Fruit fly (Drosophila melanogaster) whole organism, embryonic: ENCODE measurements around the gene CG12728.

Experiments
- Ada2b ChIP-seq: fragments of 200-800 bp; sonication (Bioruptor generic); IDR thresholded peaks from 2 replicates; pipeline ENCODE4 v1.3.6; 2022; ENCODE audit warnings: missing biosample characterization, missing genetic modification characterization
- Atf6 ChIP-seq: fragments of 200-800 bp; sonication (Bioruptor generic); IDR thresholded peaks from 2 replicates; pipeline ENCODE4 v1.3.6; 2022; ENCODE audit warnings: missing biosample characterization, missing genetic modification characterization
- B-H2 ChIP-seq: fragments of 200-800 bp; sonication (Bioruptor generic); optimal IDR thresholded peaks from 2 replicates; lab custom pipeline; 2018; ENCODE audit warnings: missing biosample characterization, mild to moderate bottlenecking, missing genetic modification characterization
- Bteb2 ChIP-seq: fragments of 200-800 bp; sonication (Bioruptor generic); optimal IDR thresholded peaks from 2 replicates; lab custom pipeline; 2016; ENCODE audit warnings: missing biosample characterization, missing genetic modification characterization
- CG11085 ChIP-seq: fragments of 200-800 bp; sonication (Bioruptor generic); IDR thresholded peaks from 2 replicates; pipeline ENCODE4 v1.3.6; 2022; ENCODE audit warnings: missing biosample characterization, missing genetic modification characterization
- CG13775 ChIP-seq: fragments of 200-800 bp; sonication (Bioruptor generic); optimal IDR thresholded peaks from 3 replicates; lab custom pipeline; 2017; ENCODE audit warnings: missing biosample characterization, mild to moderate bottlenecking, missing genetic modification characterization
- CG13894 ChIP-seq: fragments of 200-800 bp; sonication (Bioruptor generic); optimal IDR thresholded peaks from 3 replicates; lab custom pipeline; 2018; ENCODE audit warnings: missing biosample characterization, mild to moderate bottlenecking, missing genetic modification characterization, moderate library complexity
- CG15269 ChIP-seq: fragments of 200-800 bp; sonication (Bioruptor generic); optimal IDR thresholded peaks from 2 replicates; lab custom pipeline; 2018; ENCODE audit warnings: missing biosample characterization, mild to moderate bottlenecking, missing genetic modification characterization, moderate library complexity
- CG15514 ChIP-seq: fragments of 200-800 bp; sonication (Bioruptor generic); optimal IDR thresholded peaks from 3 replicates; lab custom pipeline; 2017; ENCODE audit warnings: missing biosample characterization, missing genetic modification characterization, mild to moderate bottlenecking, moderate library complexity, missing genetic modification reagents
- CG16863 ChIP-seq: fragments of 200-800 bp; sonication (Bioruptor generic); optimal IDR thresholded peaks from 3 replicates; lab custom pipeline; 2016; ENCODE audit warnings: missing biosample characterization, missing genetic modification characterization
- CG2129 ChIP-seq: fragments of 200-800 bp; sonication (Bioruptor generic); IDR thresholded peaks from 2 replicates; pipeline ENCODE4 v1.3.6; 2022; ENCODE audit warnings: missing biosample characterization, missing genetic modification characterization; ENCODE audit not compliant: partially characterized antibody
- CG31365 ChIP-seq: fragments of 200-800 bp; sonication (Bioruptor generic); optimal IDR thresholded peaks from 2 replicates; lab custom pipeline; 2018; ENCODE audit warnings: missing biosample characterization, mild to moderate bottlenecking, missing genetic modification characterization
- CG3281 ChIP-seq: fragments of 200-800 bp; sonication (Bioruptor generic); optimal IDR thresholded peaks from 3 replicates; lab custom pipeline; 2017; ENCODE audit warnings: missing biosample characterization, mild to moderate bottlenecking, missing genetic modification characterization
- CG34376 ChIP-seq: fragments of 200-800 bp; sonication (Bioruptor generic); optimal IDR thresholded peaks from 2 replicates; lab custom pipeline; 2018; ENCODE audit warnings: missing biosample characterization, mild to moderate bottlenecking, missing genetic modification characterization
- CG43689 ChIP-seq: fragments of 200-800 bp; sonication (Bioruptor generic); IDR thresholded peaks from 2 replicates; pipeline ENCODE4 v1.3.6; 2022; ENCODE audit warnings: missing biosample characterization, missing genetic modification characterization
- CG4424 ChIP-seq: fragments of 200-800 bp; sonication (Bioruptor generic); optimal IDR thresholded peaks from 3 replicates; lab custom pipeline; 2016; ENCODE audit warnings: missing biosample characterization, missing genetic modification characterization
- CG4730 ChIP-seq: fragments of 200-800 bp; sonication (Bioruptor generic); IDR thresholded peaks from 2 replicates; pipeline ENCODE4 v1.3.6; 2022; ENCODE audit warnings: missing biosample characterization, missing genetic modification characterization
- CG7357 ChIP-seq: fragments of 200-800 bp; sonication (Bioruptor generic); IDR thresholded peaks from 3 replicates; pipeline ENCODE4 v1.3.6; 2022; ENCODE audit warnings: missing biosample characterization, missing genetic modification characterization
- CG7963 ChIP-seq: fragments of 200-800 bp; sonication (Bioruptor generic); IDR thresholded peaks from 3 replicates; pipeline ENCODE4 v1.3.6; 2022; ENCODE audit warnings: missing biosample characterization, missing genetic modification characterization; ENCODE audit not compliant: partially characterized antibody
- CG9437 ChIP-seq: fragments of 200-800 bp; sonication (Bioruptor generic); optimal IDR thresholded peaks from 2 replicates; lab custom pipeline; 2018; ENCODE audit warnings: missing biosample characterization, mild to moderate bottlenecking, missing genetic modification characterization
- Doc2 ChIP-seq: fragments of 200-800 bp; sonication (Bioruptor generic); IDR thresholded peaks from 2 replicates; pipeline ENCODE4 v1.3.6; 2022; ENCODE audit warnings: missing biosample characterization, missing genetic modification characterization
- Ets65A ChIP-seq: fragments of 200-800 bp; sonication (Bioruptor generic); peaks from one replicate; lab custom pipeline; 2016; ENCODE audit warnings: missing biosample characterization, missing genetic modification characterization
- Fer3 ChIP-seq: fragments of 200-800 bp; sonication (Bioruptor generic); optimal IDR thresholded peaks from 2 replicates; lab custom pipeline; 2018; ENCODE audit warnings: missing biosample characterization, mild to moderate bottlenecking, missing genetic modification characterization, moderate library complexity
- Hsf ChIP-seq: fragments of 200-800 bp; sonication (Bioruptor generic); optimal IDR thresholded peaks from 3 replicates; lab custom pipeline; 2016; ENCODE audit warnings: missing biosample characterization, missing genetic modification characterization
- MESR4 ChIP-seq: fragments of 200-800 bp; sonication (Bioruptor generic); optimal IDR thresholded peaks from 2 replicates; lab custom pipeline; 2018; ENCODE audit warnings: missing biosample characterization, mild to moderate bottlenecking, missing genetic modification characterization, moderate library complexity
- Med ChIP-seq: fragments of 200-800 bp; sonication (Bioruptor generic); peaks from one replicate; lab custom pipeline; 2016; ENCODE audit warnings: missing biosample characterization, missing genetic modification characterization, mild to moderate bottlenecking, inconsistent platforms, moderate library complexity
- Myb ChIP-seq: fragments of 200-800 bp; sonication (Bioruptor generic); optimal IDR thresholded peaks from 2 replicates; lab custom pipeline; 2016; ENCODE audit warnings: missing biosample characterization, missing genetic modification characterization
- Oaz ChIP-seq: fragments of 200-800 bp; sonication (Bioruptor generic); IDR thresholded peaks from 2 replicates; pipeline ENCODE4 v1.3.6; 2022; ENCODE audit warnings: missing biosample characterization, missing genetic modification characterization
- Optix ChIP-seq: fragments of 200-800 bp; sonication (Bioruptor generic); IDR thresholded peaks from 3 replicates; pipeline ENCODE4 v1.3.6; 2022; ENCODE audit warnings: missing biosample characterization, missing genetic modification characterization
- Side ChIP-seq: fragments of 200-800 bp; sonication (Bioruptor generic); optimal IDR thresholded peaks from 2 replicates; lab custom pipeline; 2016; ENCODE audit warnings: missing biosample characterization, missing genetic modification characterization
- Vsx1 ChIP-seq: fragments of 200-800 bp; sonication (Bioruptor generic); optimal IDR thresholded peaks from 2 replicates; lab custom pipeline; 2017; ENCODE audit warnings: missing biosample characterization, mild to moderate bottlenecking, missing genetic modification characterization, missing genetic modification reagents
- ase ChIP-seq: fragments of 200-800 bp; sonication (Bioruptor generic); IDR thresholded peaks from 3 replicates; pipeline ENCODE4 v1.3.6; 2022; ENCODE audit warnings: missing biosample characterization, missing genetic modification characterization
- ems ChIP-seq: fragments of 200-800 bp; sonication (Bioruptor generic); optimal IDR thresholded peaks from 3 replicates; lab custom pipeline; 2016; ENCODE audit warnings: missing biosample characterization, missing genetic modification characterization
- esg ChIP-seq: fragments of 200-800 bp; sonication (Bioruptor generic); conservative IDR thresholded peaks from 2 replicates; pipeline ENCODE4 v1.3.6; 2022; ENCODE audit warnings: missing biosample characterization, missing genetic modification characterization
- exex ChIP-seq: fragments of 200-800 bp; sonication (Bioruptor generic); optimal IDR thresholded peaks from 4 replicates; lab custom pipeline; 2018; ENCODE audit warnings: missing biosample characterization, mild to moderate bottlenecking, missing genetic modification characterization, moderate library complexity
- gcm ChIP-seq: fragments of 200-800 bp; sonication (Bioruptor generic); optimal IDR thresholded peaks from 2 replicates; lab custom pipeline; 2019; ENCODE audit warnings: missing biosample characterization, mild to moderate bottlenecking, missing genetic modification characterization, moderate library complexity
- gem ChIP-seq: fragments of 200-800 bp; sonication (Bioruptor generic); optimal IDR thresholded peaks from 2 replicates; lab custom pipeline; 2019; ENCODE audit warnings: missing biosample characterization, mild to moderate bottlenecking, missing genetic modification characterization, moderate library complexity
- hth ChIP-seq: fragments of >200 bp; optimal IDR thresholded peaks from 2 replicates; lab custom pipeline; 2017; ENCODE audit warnings: inconsistent platforms
- klu ChIP-seq: fragments of 200-800 bp; sonication (Bioruptor generic); IDR thresholded peaks from 2 replicates; pipeline ENCODE4 v1.3.6; 2022; ENCODE audit warnings: missing biosample characterization, missing genetic modification characterization
- kni ChIP-seq: fragments of 200-800 bp; sonication (Bioruptor generic); optimal IDR thresholded peaks from 3 replicates; lab custom pipeline; 2017; ENCODE audit warnings: mild to moderate bottlenecking, missing biosample characterization, missing genetic modification reagents, missing genetic modification characterization
- pfk ChIP-seq: fragments of 200-800 bp; sonication (Bioruptor generic); optimal IDR thresholded peaks from 2 replicates; lab custom pipeline; 2018; ENCODE audit warnings: missing biosample characterization, mild to moderate bottlenecking, missing genetic modification characterization, moderate library complexity
- psq ChIP-seq: fragments of 200-800 bp; sonication (Bioruptor generic); optimal IDR thresholded peaks from 2 replicates; lab custom pipeline; 2017; ENCODE audit warnings: missing biosample characterization, missing genetic modification characterization
- pum ChIP-seq: fragments of 200-800 bp; sonication (Bioruptor generic); optimal IDR thresholded peaks from 2 replicates; lab custom pipeline; 2016; ENCODE audit warnings: missing biosample characterization, missing genetic modification characterization
- sens ChIP-seq: fragments of 200-800 bp; sonication (Bioruptor generic); peaks from one replicate; lab custom pipeline; 2016; ENCODE audit warnings: missing biosample characterization, missing genetic modification characterization
- sens-2 ChIP-seq: fragments of 200-800 bp; sonication (Bioruptor generic); IDR thresholded peaks from 2 replicates; pipeline ENCODE4 v1.3.6; 2022; ENCODE audit warnings: missing biosample characterization, missing genetic modification characterization
- sima ChIP-seq: fragments of 200-800 bp; sonication (Bioruptor generic); optimal IDR thresholded peaks from 2 replicates; lab custom pipeline; 2016; ENCODE audit warnings: missing biosample characterization, missing genetic modification characterization
- sqz ChIP-seq: fragments of 200-800 bp; sonication (Bioruptor generic); optimal IDR thresholded peaks from 3 replicates; lab custom pipeline; 2018; ENCODE audit warnings: missing biosample characterization, mild to moderate bottlenecking, missing genetic modification characterization
- tup ChIP-seq: fragments of 200-800 bp; sonication (Bioruptor generic); optimal IDR thresholded peaks from 2 replicates; lab custom pipeline; 2016; ENCODE audit warnings: missing biosample characterization, mild to moderate bottlenecking, missing genetic modification characterization, moderate library complexity
- yki ChIP-seq: fragments of >200 bp; optimal IDR thresholded peaks from 3 replicates; lab custom pipeline; 2018
- zen2 ChIP-seq: fragments of 200-800 bp; sonication (Bioruptor generic); IDR thresholded peaks from 3 replicates; pipeline ENCODE4 v1.3.6; 2022; ENCODE audit warnings: missing biosample characterization, missing genetic modification characterization; ENCODE audit not compliant: partially characterized antibody
- zfh1 ChIP-seq: fragments of 200-800 bp; sonication (Bioruptor generic); IDR thresholded peaks from 3 replicates; pipeline ENCODE4 v1.3.6; 2022; ENCODE audit warnings: missing biosample characterization, missing genetic modification characterization

The CG12728 gene

dm6 chrX:5968094-5968723 is 25.8 kb downstream of the CG12728 start (continued):
- TF ChIP-seq Vsx1 (GFP tag; lab: Kevin White, UChicago) = no peak
- no peak for TF ChIP-seq yki (lab: Kevin White, UChicago)
- no peak for TF ChIP-seq CG7357 (GFP tag; lab: Robert Waterston, UW)
- no peak for TF ChIP-seq exex
- TF ChIP-seq ems (GFP tag; lab: Kevin White, UChicago) = no peak
- TF ChIP-seq Ada2b (GFP tag; lab: Robert Waterston, UW) = no peak
- TF ChIP-seq tup (GFP tag; lab: Kevin White, UChicago) = no peak
- no peak for TF ChIP-seq CG43689
- peak; percentile 38; the same call in 1 of the 2 replicates for TF ChIP-seq esg (GFP tag; lab: Robert Waterston, UW)
- no peak for TF ChIP-seq CG15269 (tag; lab: Kevin White, UChicago)
- no peak for TF ChIP-seq CG2129 (GFP tag; lab: Robert Waterston, UW)
- no peak for TF ChIP-seq B-H2 (GFP tag; lab: Kevin White, UChicago)
- no peak for TF ChIP-seq CG13894 (tag; lab: Kevin White, UChicago)
- peak; percentile 83 for TF ChIP-seq Ets65A
- no peak for TF ChIP-seq CG15514 (GFP tag; lab: Kevin White, UChicago)
- peak; percentile 4 for TF ChIP-seq CG13775 (GFP tag; lab: Kevin White, UChicago)
- peak; percentile 65 for TF ChIP-seq zfh1 (GFP tag; lab: Robert Waterston, UW)
- TF ChIP-seq CG16863 = no peak
- no peak for TF ChIP-seq kni (GFP tag; lab: Kevin White, UChicago)
- TF ChIP-seq Atf6 (GFP tag; lab: Robert Waterston, UW) = no peak
- TF ChIP-seq Fer3 (tag; lab: Kevin White, UChicago) = no peak
- TF ChIP-seq gcm = no peak
- TF ChIP-seq CG4424 = no peak
- no peak for TF ChIP-seq Bteb2 (GFP tag; lab: Kevin White, UChicago)
- TF ChIP-seq sima (GFP tag; lab: Kevin White, UChicago) = no peak
- TF ChIP-seq CG31365 (tag; lab: Kevin White, UChicago) = no peak
- no peak for TF ChIP-seq CG3281
- no peak for TF ChIP-seq hth (lab: Kevin White, UChicago)
- peak; percentile 30 for TF ChIP-seq pum
- TF ChIP-seq sens-2 (GFP tag; lab: Robert Waterston, UW) = peak; percentile 12; the same call in 1 of the 2 replicates
- no peak for TF ChIP-seq zen2 (GFP tag; lab: Robert Waterston, UW)
- no peak for TF ChIP-seq Side (GFP tag; lab: Kevin White, UChicago)
- peak; percentile 52 for TF ChIP-seq gem
- TF ChIP-seq Hsf (GFP tag; lab: Kevin White, UChicago) = peak; percentile 10
- TF ChIP-seq pfk (GFP tag; lab: Kevin White, UChicago) = no peak
- no peak for TF ChIP-seq CG11085 (GFP tag; lab: Robert Waterston, UW)
- no peak for TF ChIP-seq CG7963 (GFP tag; lab: Robert Waterston, UW)
- TF ChIP-seq Doc2 = 0 out of 2 replicates have a peak, but pooled peaks have one; percentile 15
- peak; percentile 85 for TF ChIP-seq Med (GFP tag; lab: Kevin White, UChicago)
- 0 out of 3 replicates have a peak, but pooled peaks have one; percentile 18 for TF ChIP-seq ase
- TF ChIP-seq Myb (GFP tag; lab: Kevin White, UChicago) = no peak
- TF ChIP-seq CG9437 = no peak
- TF ChIP-seq Optix (GFP tag; lab: Robert Waterston, UW) = 0 out of 3 replicates have a peak, but pooled peaks have one; percentile 43
- TF ChIP-seq CG34376 (GFP tag; lab: Kevin White, UChicago) = no peak
- no peak for TF ChIP-seq Oaz (GFP tag; lab: Robert Waterston, UW)
- no peak for TF ChIP-seq klu (GFP tag; lab: Robert Waterston, UW)
- TF ChIP-seq CG4730 (GFP tag; lab: Robert Waterston, UW) = 0 out of 2 replicates have a peak, but pooled peaks have one; percentile 31
- no peak for TF ChIP-seq psq (GFP tag; lab: Kevin White, UChicago)
- TF ChIP-seq sqz (GFP tag; lab: Kevin White, UChicago) = no peak
- peak; percentile 94 for TF ChIP-seq sens (GFP tag; lab: Kevin White, UChicago)
- no peak for TF ChIP-seq MESR4
